Worm (Caenorhabditis elegans): Measurements from ENCODE around the gene cyn-1.

ce11 chrV:14405647-14406046, 49.8 kb downstream of the cyn-1 start:
- TF ChIP-seq B0310.2 (tag; optimal IDR thresholded peaks at IDR 0.05): no peak
- no peak for TF ChIP-seq ama-1 (optimal IDR thresholded peaks at IDR 0.05)
- no peak for TF ChIP-seq hmg-4 (GFP tag; optimal IDR thresholded peaks at IDR 0.05)
- TF ChIP-seq tbx-11 (GFP tag; IDR thresholded peaks at IDR 0.05): no peak
- TF ChIP-seq tbx-37 (GFP tag; conservative IDR thresholded peaks at IDR 0.05): no peak
- no peak for TF ChIP-seq sea-1 (GFP tag; conservative IDR thresholded peaks at IDR 0.05)
- TF ChIP-seq ets-7 (tag; optimal IDR thresholded peaks at IDR 0.05): no peak
- no peak for TF ChIP-seq hmbx-1 (tag; optimal IDR thresholded peaks at IDR 0.05)
- no peak for TF ChIP-seq hnd-1 (tag; optimal IDR thresholded peaks at IDR 0.05)
- TF ChIP-seq ceh-13 (GFP tag; optimal IDR thresholded peaks at IDR 0.05): no peak
- no peak for TF ChIP-seq flt-1 (GFP tag; IDR thresholded peaks at IDR 0.05)
- TF ChIP-seq aly-1 (tag; optimal IDR thresholded peaks at IDR 0.05): no peak

Measured in whole organism, early embryonic.